Fruit fly (Drosophila melanogaster) whole organism, embryonic: ENCODE measurements around the gene Fdh.

ENCODE experiments used
- ATbp ChIP-seq: fragments of 200-800 bp; sonication (Bioruptor generic); optimal IDR thresholded peaks from 2 replicates; lab custom pipeline; 2017; ENCODE audit warnings: missing biosample characterization, mild to moderate bottlenecking, missing genetic modification characterization, missing genetic modification reagents
- Abd-B ChIP-seq: fragments of 200-800 bp; sonication (Bioruptor generic); optimal IDR thresholded peaks from 2 replicates; lab custom pipeline; 2018; ENCODE audit warnings: missing biosample characterization, mild to moderate bottlenecking, missing genetic modification characterization, moderate library complexity
- Adf1 ChIP-seq: fragments of 200-800 bp; sonication (Bioruptor generic); IDR thresholded peaks from 2 replicates; pipeline ENCODE4 v1.3.6; 2022; ENCODE audit warnings: missing biosample characterization, missing genetic modification characterization
- Aef1 ChIP-seq: fragments of 200-800 bp; sonication (Bioruptor generic); IDR thresholded peaks from 3 replicates; pipeline ENCODE4 v1.3.6; 2022; ENCODE audit warnings: missing biosample characterization, missing genetic modification characterization
- B-H2 ChIP-seq: fragments of 200-800 bp; sonication (Bioruptor generic); optimal IDR thresholded peaks from 2 replicates; lab custom pipeline; 2018; ENCODE audit warnings: missing biosample characterization, mild to moderate bottlenecking, missing genetic modification characterization
- BEAF-32 ChIP-seq: fragments of 200-800 bp; sonication (Bioruptor generic); optimal IDR thresholded peaks from 3 replicates; lab custom pipeline; 2017; ENCODE audit warnings: missing biosample characterization, missing genetic modification characterization, mild to moderate bottlenecking, moderate library complexity, missing genetic modification reagents
- CG13123 ChIP-seq: fragments of 200-800 bp; sonication (Bioruptor generic); optimal IDR thresholded peaks from 2 replicates; lab custom pipeline; 2016; ENCODE audit warnings: missing biosample characterization, missing genetic modification characterization
- CG13624 ChIP-seq: fragments of 200-800 bp; sonication (Bioruptor generic); optimal IDR thresholded peaks from 2 replicates; lab custom pipeline; 2016; ENCODE audit warnings: missing biosample characterization, missing genetic modification characterization
- CG1603 ChIP-seq: fragments of 200-800 bp; sonication (Bioruptor generic); optimal IDR thresholded peaks from 2 replicates; lab custom pipeline; 2019; ENCODE audit warnings: missing biosample characterization, mild to moderate bottlenecking, missing genetic modification characterization, moderate library complexity
- CG16779 ChIP-seq: fragments of 200-800 bp; sonication (Bioruptor generic); IDR thresholded peaks from 2 replicates; pipeline ENCODE4 v1.3.6; 2022; ENCODE audit warnings: missing biosample characterization, missing genetic modification characterization
- CG16813 ChIP-seq: fragments of 200-800 bp; sonication (Bioruptor generic); IDR thresholded peaks from 3 replicates; pipeline ENCODE4 v1.3.6; 2022; ENCODE audit warnings: missing biosample characterization, missing genetic modification characterization; ENCODE audit not compliant: partially characterized antibody
- CG1832 ChIP-seq: fragments of 200-800 bp; sonication (Bioruptor generic); optimal IDR thresholded peaks from 2 replicates; lab custom pipeline; 2017; ENCODE audit warnings: missing biosample characterization, mild to moderate bottlenecking, missing genetic modification characterization, inconsistent platforms
- CG18476 ChIP-seq: fragments of 200-800 bp; sonication (Bioruptor generic); optimal IDR thresholded peaks from 2 replicates; lab custom pipeline; 2016; ENCODE audit warnings: missing biosample characterization, mild to moderate bottlenecking, missing genetic modification characterization
- CG2678 ChIP-seq: fragments of 200-800 bp; sonication (Bioruptor generic); optimal IDR thresholded peaks from 3 replicates; lab custom pipeline; 2019; ENCODE audit warnings: missing biosample characterization, mild to moderate bottlenecking, missing genetic modification characterization, moderate library complexity
- CG33557 ChIP-seq: fragments of 200-800 bp; sonication (Bioruptor generic); optimal IDR thresholded peaks from 2 replicates; lab custom pipeline; 2019; ENCODE audit warnings: missing biosample characterization, mild to moderate bottlenecking, missing genetic modification characterization, moderate library complexity
- CG34376 ChIP-seq: fragments of 200-800 bp; sonication (Bioruptor generic); optimal IDR thresholded peaks from 2 replicates; lab custom pipeline; 2018; ENCODE audit warnings: missing biosample characterization, mild to moderate bottlenecking, missing genetic modification characterization
- CG34422 ChIP-seq: fragments of 200-800 bp; sonication (Bioruptor generic); IDR thresholded peaks from 3 replicates; pipeline ENCODE4 v1.3.6; 2022; ENCODE audit warnings: missing biosample characterization, missing genetic modification characterization
- CG4404 ChIP-seq: fragments of 200-800 bp; sonication (Bioruptor generic); IDR thresholded peaks from 2 replicates; pipeline ENCODE4 v1.3.6; 2022; ENCODE audit warnings: missing biosample characterization, missing genetic modification characterization
- CG4820 ChIP-seq: fragments of 200-800 bp; sonication (Bioruptor generic); optimal IDR thresholded peaks from 3 replicates; lab custom pipeline; 2016; ENCODE audit warnings: missing biosample characterization, missing genetic modification characterization
- CG8089 ChIP-seq: fragments of 200-800 bp; sonication (Bioruptor generic); optimal IDR thresholded peaks from 3 replicates; lab custom pipeline; 2016; ENCODE audit warnings: missing biosample characterization, missing genetic modification characterization
- CG9437 ChIP-seq: fragments of 200-800 bp; sonication (Bioruptor generic); optimal IDR thresholded peaks from 2 replicates; lab custom pipeline; 2018; ENCODE audit warnings: missing biosample characterization, mild to moderate bottlenecking, missing genetic modification characterization
- CG9609 ChIP-seq: fragments of 200-800 bp; sonication (Bioruptor generic); optimal IDR thresholded peaks from 3 replicates; lab custom pipeline; 2016; ENCODE audit warnings: missing biosample characterization, missing genetic modification characterization
- CoRest ChIP-seq: fragments of 200-800 bp; sonication (Bioruptor generic); optimal IDR thresholded peaks from 3 replicates; lab custom pipeline; 2018; ENCODE audit warnings: missing biosample characterization, mild to moderate bottlenecking, missing genetic modification characterization, moderate library complexity
- Dref ChIP-seq: fragments of 200-800 bp; sonication (Bioruptor generic); IDR thresholded peaks from 2 replicates; pipeline ENCODE4 v1.3.6; 2022; ENCODE audit warnings: missing biosample characterization, missing genetic modification characterization
- Fer1 ChIP-seq: fragments of 200-800 bp; sonication (Bioruptor generic); optimal IDR thresholded peaks from 2 replicates; lab custom pipeline; 2017; ENCODE audit warnings: missing biosample characterization, mild to moderate bottlenecking, missing genetic modification characterization
- Fer3 ChIP-seq: fragments of 200-800 bp; sonication (Bioruptor generic); optimal IDR thresholded peaks from 2 replicates; lab custom pipeline; 2018; ENCODE audit warnings: missing biosample characterization, mild to moderate bottlenecking, missing genetic modification characterization, moderate library complexity
- Max ChIP-seq: fragments of 200-800 bp; sonication (Bioruptor generic); optimal IDR thresholded peaks from 2 replicates; lab custom pipeline; 2016; ENCODE audit warnings: missing biosample characterization, mild to moderate bottlenecking, missing genetic modification characterization
- Sin3A ChIP-seq: fragments of >200 bp; optimal IDR thresholded peaks from 2 replicates; lab custom pipeline; 2018
- Xrp1 ChIP-seq: fragments of 200-800 bp; sonication (Bioruptor generic); IDR thresholded peaks from 2 replicates; pipeline ENCODE4 v1.3.6; 2022; ENCODE audit warnings: missing biosample characterization, missing genetic modification characterization
- bab2 ChIP-seq: fragments of 200-800 bp; sonication (Bioruptor generic); optimal IDR thresholded peaks from 2 replicates; lab custom pipeline; 2016; ENCODE audit warnings: missing biosample characterization, missing genetic modification characterization
- btn ChIP-seq: fragments of 200-800 bp; sonication (Bioruptor generic); optimal IDR thresholded peaks from 2 replicates; lab custom pipeline; 2016; ENCODE audit warnings: missing biosample characterization, missing genetic modification characterization
- caup ChIP-seq: fragments of 200-800 bp; sonication (Bioruptor generic); optimal IDR thresholded peaks from 3 replicates; lab custom pipeline; 2017; ENCODE audit warnings: missing biosample characterization, mild to moderate bottlenecking, missing genetic modification characterization, moderate library complexity; ENCODE audit not compliant: severe bottlenecking
- chif ChIP-seq, 2 experiments: fragments of 200-800 bp; sonication (Bioruptor generic); optimal IDR thresholded peaks; 3 replicates each; lab custom pipeline; 2016; ENCODE audit warnings: missing biosample characterization in 2 of 2, missing genetic modification characterization in 2 of 2
- corto ChIP-seq: fragments of 200-800 bp; sonication (Bioruptor generic); optimal IDR thresholded peaks from 2 replicates; lab custom pipeline; 2016; ENCODE audit warnings: missing biosample characterization, mild to moderate bottlenecking, missing genetic modification characterization, moderate library complexity
- danr ChIP-seq: fragments of 200-800 bp; sonication (Bioruptor generic); IDR thresholded peaks from 2 replicates; pipeline ENCODE4 v1.3.6; 2022; ENCODE audit warnings: missing biosample characterization, missing genetic modification characterization
- dati ChIP-seq: fragments of 200-800 bp; sonication (Bioruptor generic); IDR thresholded peaks from 2 replicates; pipeline ENCODE4 v1.3.6; 2022; ENCODE audit warnings: missing biosample characterization, missing genetic modification characterization
- emc ChIP-seq: fragments of 200-800 bp; sonication (Bioruptor generic); optimal IDR thresholded peaks from 2 replicates; lab custom pipeline; 2016; ENCODE audit warnings: missing biosample characterization, missing genetic modification characterization
- esg ChIP-seq: fragments of 200-800 bp; sonication (Bioruptor generic); conservative IDR thresholded peaks from 2 replicates; pipeline ENCODE4 v1.3.6; 2022; ENCODE audit warnings: missing biosample characterization, missing genetic modification characterization
- eve ChIP-seq, 2 experiments: fragments of >200 bp; optimal IDR thresholded peaks; 2 replicates each; lab custom pipeline; 2017; ENCODE audit warnings: missing biosample characterization in 2 of 2, missing genetic modification characterization in 2 of 2
- fd96Cb ChIP-seq: fragments of 200-800 bp; sonication (Bioruptor generic); optimal IDR thresholded peaks from 2 replicates; lab custom pipeline; 2018; ENCODE audit warnings: missing biosample characterization, mild to moderate bottlenecking, missing genetic modification characterization, moderate library complexity
- ftz-f1 ChIP-seq: fragments of 200-800 bp; sonication (Bioruptor generic); optimal IDR thresholded peaks from 2 replicates; lab custom pipeline; 2016; ENCODE audit warnings: missing biosample characterization, missing genetic modification characterization
- gce ChIP-seq: fragments of 200-800 bp; sonication (Bioruptor generic); IDR thresholded peaks from 3 replicates; pipeline ENCODE4 v1.3.6; 2022; ENCODE audit warnings: missing biosample characterization, missing genetic modification characterization
- her ChIP-seq: fragments of 200-800 bp; sonication (Bioruptor generic); optimal IDR thresholded peaks from 2 replicates; lab custom pipeline; 2016; ENCODE audit warnings: missing biosample characterization, missing genetic modification characterization
- kni ChIP-seq: fragments of 200-800 bp; sonication (Bioruptor generic); optimal IDR thresholded peaks from 3 replicates; lab custom pipeline; 2017; ENCODE audit warnings: mild to moderate bottlenecking, missing biosample characterization, missing genetic modification reagents, missing genetic modification characterization
- lbe ChIP-seq: fragments of 200-800 bp; sonication (Bioruptor generic); optimal IDR thresholded peaks from 2 replicates; lab custom pipeline; 2016; ENCODE audit warnings: missing biosample characterization, mild to moderate bottlenecking, missing genetic modification characterization
- nerfin-1 ChIP-seq: fragments of 200-800 bp; sonication (Bioruptor generic); optimal IDR thresholded peaks from 3 replicates; lab custom pipeline; 2019; ENCODE audit warnings: missing biosample characterization, mild to moderate bottlenecking, missing genetic modification characterization, moderate library complexity
- ranshi ChIP-seq: fragments of 200-800 bp; sonication (Bioruptor generic); IDR thresholded peaks from 2 replicates; pipeline ENCODE4 v1.3.6; 2022; ENCODE audit warnings: missing biosample characterization, missing genetic modification characterization
- sna ChIP-seq: fragments of 200-800 bp; sonication (Bioruptor generic); IDR thresholded peaks from 2 replicates; pipeline ENCODE4 v1.3.6; 2022; ENCODE audit warnings: missing biosample characterization, missing genetic modification characterization; ENCODE audit not compliant: partially characterized antibody
- stwl ChIP-seq: fragments of 200-800 bp; sonication (Bioruptor generic); optimal IDR thresholded peaks from 3 replicates; lab custom pipeline; 2018; ENCODE audit warnings: missing biosample characterization, mild to moderate bottlenecking, missing genetic modification characterization, moderate library complexity
- zen ChIP-seq: fragments of 200-800 bp; sonication (Bioruptor generic); optimal IDR thresholded peaks from 3 replicates; lab custom pipeline; 2018; ENCODE audit warnings: missing biosample characterization, mild to moderate bottlenecking, missing genetic modification characterization, moderate library complexity
- zfh1 ChIP-seq: fragments of 200-800 bp; sonication (Bioruptor generic); IDR thresholded peaks from 3 replicates; pipeline ENCODE4 v1.3.6; 2022; ENCODE audit warnings: missing biosample characterization, missing genetic modification characterization

The Fdh gene

dm6 chr3R:10849515-10849973, 22.6 kb downstream of the Fdh start, which contains the start of gene CG42394 (continued):
- peak; percentile 8 for TF ChIP-seq btn (GFP tag; lab: Kevin White, UChicago)
- TF ChIP-seq Fer1 (GFP tag; lab: Kevin White, UChicago) = peak; percentile 98
- TF ChIP-seq ranshi (GFP tag; lab: Robert Waterston, UW) = peak; percentile 96
- TF ChIP-seq chif (GFP tag; optimal IDR thresholded peaks at IDR 0.05; lab: Kevin White, UChicago) = peak; percentile 56 to 75
- peak; percentile 94 for TF ChIP-seq zfh1 (GFP tag; lab: Robert Waterston, UW)
- peak; percentile 85 for TF ChIP-seq CG13123 (GFP tag; lab: Kevin White, UChicago)
- peak; percentile 97 for TF ChIP-seq zen
- TF ChIP-seq CG34422 (GFP tag; lab: Robert Waterston, UW) = peak; percentile 93
- peak; percentile 56 for TF ChIP-seq stwl (tag; lab: Kevin White, UChicago)
- TF ChIP-seq corto (GFP tag; lab: Kevin White, UChicago) = peak; percentile 60
- peak; percentile 97 for TF ChIP-seq CG2678
- TF ChIP-seq sna = no peak
- no peak for TF ChIP-seq CG1832
- peak; percentile 88 for TF ChIP-seq Abd-B (GFP tag; lab: Kevin White, UChicago)
- TF ChIP-seq esg (GFP tag; lab: Robert Waterston, UW) = peak; percentile 88
- TF ChIP-seq CG9437 (GFP tag; lab: Kevin White, UChicago) = peak; percentile 90
- TF ChIP-seq CG4404 (GFP tag; lab: Robert Waterston, UW) = peak; percentile 90
- 0 out of 3 replicates have a peak, but pooled peaks have one; percentile 41 for TF ChIP-seq CG16813 (GFP tag; lab: Robert Waterston, UW)
- TF ChIP-seq CG16779 (GFP tag; lab: Robert Waterston, UW) = peak; percentile 83
- peak; percentile 18 for TF ChIP-seq emc
- TF ChIP-seq her (GFP tag; lab: Kevin White, UChicago) = no peak
- TF ChIP-seq danr (GFP tag; lab: Robert Waterston, UW) = peak; percentile 87
- TF ChIP-seq CG18476 (GFP tag; lab: Kevin White, UChicago) = peak; percentile 91
- no peak for TF ChIP-seq CG1603 (tag; lab: Kevin White, UChicago)
- peak; percentile 95 for TF ChIP-seq ATbp (GFP tag; lab: Kevin White, UChicago)
- TF ChIP-seq kni (GFP tag; lab: Kevin White, UChicago) = no peak
- peak; percentile 82 for TF ChIP-seq Adf1 (GFP tag; lab: Robert Waterston, UW)
- peak; percentile 90 for TF ChIP-seq gce (GFP tag; lab: Robert Waterston, UW)
- peak; percentile 51 for TF ChIP-seq CG8089 (GFP tag; lab: Kevin White, UChicago)
- no peak for TF ChIP-seq Dref (GFP tag; lab: Robert Waterston, UW)
- peak; percentile 95 for TF ChIP-seq caup (GFP tag; lab: Kevin White, UChicago)
- peak; percentile 96 for TF ChIP-seq Max (GFP tag; lab: Kevin White, UChicago)
- TF ChIP-seq CG13624 (GFP tag; lab: Kevin White, UChicago) = peak; percentile 62
- TF ChIP-seq Fer3 (tag; lab: Kevin White, UChicago) = peak; percentile 95
- TF ChIP-seq CG34376 = no peak
- peak; percentile 92 for TF ChIP-seq nerfin-1 (tag; lab: Kevin White, UChicago)
- TF ChIP-seq CG33557 (GFP tag; lab: Kevin White, UChicago) = peak; percentile 89
- no peak for TF ChIP-seq B-H2
- peak; percentile 41 for TF ChIP-seq CG9609
- TF ChIP-seq Sin3A (lab: Kevin White, UChicago) = no peak
- TF ChIP-seq BEAF-32 = no peak
- peak; percentile 85; the same call in 1 of the 2 replicates for TF ChIP-seq dati (GFP tag; lab: Robert Waterston, UW)
- peak; percentile 97 for TF ChIP-seq fd96Cb (tag; lab: Kevin White, UChicago)
- TF ChIP-seq lbe (GFP tag; lab: Kevin White, UChicago) = peak; percentile 91
- TF ChIP-seq eve (GFP tag; optimal IDR thresholded peaks at IDR 0.05; lab: Kevin White, UChicago) = peak in 1 of 2 experiments; percentile 67
- TF ChIP-seq CG4820 (GFP tag; lab: Kevin White, UChicago) = peak; percentile 93
- TF ChIP-seq ftz-f1 (GFP tag; lab: Kevin White, UChicago) = no peak
- peak; percentile 48 for TF ChIP-seq bab2
- peak; percentile 90 for TF ChIP-seq Aef1 (GFP tag; lab: Robert Waterston, UW)
- peak; percentile 96 for TF ChIP-seq CoRest (tag; lab: Kevin White, UChicago)
- TF ChIP-seq Xrp1 (GFP tag; lab: Robert Waterston, UW) = peak; percentile 98
